Fruit fly (Drosophila melanogaster): Measurements from ENCODE around the gene CG9377.
A peak's percentile ranks its signal among the peaks of the same experiment; 100 is the strongest.

The CG9377 gene

dm6 chr2L:13361465-13361864 is at the start of gene CG9377:
TSS of gene CG9377 (minus strand) at chr2L:13361565.
- no peak for TF ChIP-seq CG8319 (GFP tag; optimal IDR thresholded peaks at IDR 0.05)
- TF ChIP-seq CG6163 (GFP tag; IDR thresholded peaks at IDR 0.05), result no peak
- TF ChIP-seq Sox102F (GFP tag; optimal IDR thresholded peaks at IDR 0.05), result no peak
- no peak for TF ChIP-seq CG4318 (GFP tag; optimal IDR thresholded peaks at IDR 0.05)
- no peak for TF ChIP-seq dac (GFP tag; optimal IDR thresholded peaks at IDR 0.05)
- no peak for TF ChIP-seq CG6276 (GFP tag; optimal IDR thresholded peaks at IDR 0.05)
- no peak for TF ChIP-seq CG11902 (GFP tag; optimal IDR thresholded peaks at IDR 0.05)

- TF ChIP-seq Ets21C (GFP tag; optimal IDR thresholded peaks at IDR 0.05) (no peak), CG3919 (GFP tag; optimal IDR thresholded peaks at IDR 0.05) (peak; percentile 30), net (GFP tag; optimal IDR thresholded peaks at IDR 0.05) (peak; percentile 23), CG8632 (GFP tag; optimal IDR thresholded peaks at IDR 0.05) (no peak), CG11902 (GFP tag; optimal IDR thresholded peaks at IDR 0.05) (no peak), CG6854 (GFP tag; optimal IDR thresholded peaks at IDR 0.05) (no peak), Hr38 (GFP tag; optimal IDR thresholded peaks at IDR 0.05) (no peak), lz (GFP tag; optimal IDR thresholded peaks at IDR 0.05) (no peak), Ets96B (tag; optimal IDR thresholded peaks at IDR 0.05) (no peak), CG10631 (GFP tag; optimal IDR thresholded peaks at IDR 0.05) (peak; percentile 15), Lpt (GFP tag; optimal IDR thresholded peaks at IDR 0.05) (no peak), CG15336 (GFP tag; IDR thresholded peaks at IDR 0.05) (peak; percentile 54), Sox15 (GFP tag; optimal IDR thresholded peaks at IDR 0.05) (no peak), Sox102F (GFP tag; optimal IDR thresholded peaks at IDR 0.05) (no peak), CG6792 (GFP tag; optimal IDR thresholded peaks at IDR 0.05) (no peak), svp (GFP tag) (peak; percentile 29), Smox (GFP tag; optimal IDR thresholded peaks at IDR 0.05) (no peak), Hr4 (GFP tag; optimal IDR thresholded peaks at IDR 0.05) (peak; percentile 37), Eip93F (GFP tag; optimal IDR thresholded peaks at IDR 0.05) (no peak), salr (GFP tag; optimal IDR thresholded peaks at IDR 0.05) (no peak), CG8119 (GFP tag; IDR thresholded peaks at IDR 0.05) (peak; percentile 52; the same call in 1 of the 3 replicates), spab (GFP tag; optimal IDR thresholded peaks at IDR 0.05) (no peak), acj6 (GFP tag; optimal IDR thresholded peaks at IDR 0.05) (peak; percentile 16), achi (GFP tag; optimal IDR thresholded peaks at IDR 0.05) (peak; percentile 18), CG3032 (tag; optimal IDR thresholded peaks at IDR 0.05) (no peak), fd85E (GFP tag; optimal IDR thresholded peaks at IDR 0.05) (no peak), CG10669 (GFP tag; optimal IDR thresholded peaks at IDR 0.05) (no peak), CG6163 (GFP tag; IDR thresholded peaks at IDR 0.05) (0 out of 3 replicates have a peak, but pooled peaks have one; percentile 24), eg (GFP tag; IDR thresholded peaks at IDR 0.05) (no peak), ss (GFP tag; optimal IDR thresholded peaks at IDR 0.05) (no peak), Sox14 (GFP tag; optimal IDR thresholded peaks at IDR 0.05) (peak; percentile 5), Eip78C (GFP tag) (peak; percentile 59), Gug (GFP tag; IDR thresholded peaks at IDR 0.05) (no peak), CG6276 (GFP tag; optimal IDR thresholded peaks at IDR 0.05) (no peak), CG4318 (GFP tag; optimal IDR thresholded peaks at IDR 0.05) (no peak), CG11762 (GFP tag; optimal IDR thresholded peaks at IDR 0.05; ENCODE audit: insufficient read depth) (no peak), CG32006 (GFP tag; optimal IDR thresholded peaks at IDR 0.05) (peak; percentile 51), OdsH (GFP tag; optimal IDR thresholded peaks at IDR 0.05) (peak; percentile 27), Met (GFP tag; optimal IDR thresholded peaks at IDR 0.05) (no peak), vri (GFP tag; optimal IDR thresholded peaks at IDR 0.05) (no peak), CG8319 (GFP tag; optimal IDR thresholded peaks at IDR 0.05) (no peak), CG16779 (tag; optimal IDR thresholded peaks at IDR 0.05) (no peak), fd59A (GFP tag; optimal IDR thresholded peaks at IDR 0.05) (no peak), esn (GFP tag; optimal IDR thresholded peaks at IDR 0.05) (no peak), Blimp-1 (GFP tag; optimal IDR thresholded peaks at IDR 0.05) (no peak), CG7368 (GFP tag; optimal IDR thresholded peaks at IDR 0.05) (no peak)
Measured at dm6 chr2L:13399565-13399964, 38.2 kb upstream of the CG9377 start.

Data from whole organism, prepupa.